Worm (Caenorhabditis elegans) whole organism, late embryonic: Measurements from ENCODE around the gene clpr-2.

ENCODE experiments used
- F13H6.1 ChIP-seq: sonication (generic microtip); optimal IDR thresholded peaks from 2 replicates; lab custom pipeline; 2016; ENCODE audit warnings: missing genetic modification characterization, missing compliant biosample characterization
- ceh-18 ChIP-seq: sonication (generic microtip); optimal IDR thresholded peaks from 2 replicates; lab custom pipeline; 2016; ENCODE audit warnings: missing genetic modification characterization, missing compliant biosample characterization
- ceh-6 ChIP-seq: fragments of 200-800 bp; sonication (Bioruptor generic); optimal IDR thresholded peaks from 2 replicates; lab custom pipeline; 2018; ENCODE audit warnings: mild to moderate bottlenecking, missing genetic modification characterization, missing compliant biosample characterization
- elt-2 ChIP-seq: sonication (generic microtip); optimal IDR thresholded peaks from 2 replicates; lab custom pipeline; 2016; ENCODE audit warnings: missing genetic modification reagents, missing genetic modification characterization, missing compliant biosample characterization
- madf-2 ChIP-seq: sonication (generic microtip); optimal IDR thresholded peaks from 2 replicates; lab custom pipeline; 2017; ENCODE audit warnings: missing genetic modification characterization, missing compliant biosample characterization
- nhr-11 ChIP-seq: fragments of 150-350 bp; optimal IDR thresholded peaks from 2 replicates; lab custom pipeline; 2014; ENCODE audit warnings: missing biosample characterization, missing genetic modification characterization
- npax-4 ChIP-seq: sonication (generic microtip); optimal IDR thresholded peaks from 2 replicates; lab custom pipeline; 2016; ENCODE audit warnings: missing genetic modification characterization, missing compliant biosample characterization
- pha-4 ChIP-seq: fragments of 150-350 bp; optimal IDR thresholded peaks from 2 replicates; lab custom pipeline; 2018; ENCODE audit warnings: missing biosample characterization, missing genetic modification reagents, missing genetic modification characterization
- rnt-1 ChIP-seq: sonication (generic microtip); optimal IDR thresholded peaks from 2 replicates; lab custom pipeline; 2016; ENCODE audit warnings: missing genetic modification characterization, missing compliant biosample characterization
- sox-2 ChIP-seq: fragments of 200-800 bp; sonication (Bioruptor generic); IDR thresholded peaks from 2 replicates; pipeline ENCODE4 v1.3.6; 2022; ENCODE audit warnings: missing genetic modification reagents, missing genetic modification characterization, missing compliant biosample characterization
- syd-9 ChIP-seq: sonication (generic microtip); optimal IDR thresholded peaks from 2 replicates; lab custom pipeline; 2016; ENCODE audit warnings: mild to moderate bottlenecking, missing genetic modification characterization, moderate library complexity, missing compliant biosample characterization
- tbx-7 ChIP-seq: sonication (generic microtip); optimal IDR thresholded peaks from 2 replicates; lab custom pipeline; 2016; ENCODE audit warnings: missing genotype, missing genetic modification characterization, missing compliant biosample characterization
- unc-3 ChIP-seq, 2 experiments: fragments of 200-800 bp in 1 of 2; sonication (Bioruptor generic) in 1 of 2; sonication (generic microtip) in 1 of 2; conservative IDR thresholded peaks in 1 of 2; optimal IDR thresholded peaks in 1 of 2; 2 replicates each; pipeline versions ENCODE4 v1.3.6 to Lab custom; 2016 to 2022; ENCODE audit warnings: missing compliant biosample characterization in 2 of 2, missing genetic modification characterization in 2 of 2, missing genetic modification reagents in 1 of 2
- zip-5 ChIP-seq: sonication (generic microtip); optimal IDR thresholded peaks from 2 replicates; lab custom pipeline; 2016; ENCODE audit warnings: missing genetic modification characterization, missing compliant biosample characterization

DNA sequence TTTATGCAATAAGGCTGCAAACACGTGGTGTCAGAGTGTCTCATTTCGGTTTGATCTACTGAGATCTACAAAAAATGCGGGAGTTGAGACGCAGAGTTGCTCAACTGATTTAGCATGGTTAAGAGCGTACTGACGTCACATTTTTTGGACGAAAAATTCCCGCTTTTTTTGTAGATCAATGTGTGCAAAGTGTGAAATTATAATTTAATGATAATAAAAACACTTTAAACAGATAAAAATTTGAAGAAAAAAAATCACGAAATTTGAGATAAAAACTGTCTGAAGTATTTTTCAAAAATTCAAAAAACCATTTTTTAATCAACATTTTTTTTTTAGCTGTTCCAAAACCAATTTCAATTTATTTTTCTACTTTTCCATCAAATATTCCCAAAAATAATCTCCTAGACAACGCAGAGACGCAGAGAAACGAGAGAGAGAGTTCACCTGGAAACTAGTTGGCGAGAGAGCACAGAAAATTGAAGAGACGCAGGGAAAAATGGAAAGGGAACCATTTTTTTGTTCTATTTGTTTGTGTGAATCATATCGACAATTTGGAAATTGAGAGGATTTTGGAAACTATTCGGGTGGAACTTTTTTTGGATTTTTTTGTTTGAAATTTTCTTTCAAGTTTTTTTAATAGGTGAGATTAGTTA lies 38.4 kb downstream of the clpr-2 start:
- no peak for TF ChIP-seq sox-2 (GFP tag; lab: Robert Waterston, UW)
- no peak for TF ChIP-seq ceh-6 (GFP tag; lab: Kevin White, UChicago)
- no peak for TF ChIP-seq npax-4
- TF ChIP-seq ceh-18 (tag; lab: Kevin White, UChicago): no peak
- no peak for TF ChIP-seq zip-5 (tag; lab: Kevin White, UChicago)
- no peak for TF ChIP-seq elt-2 (tag; lab: Kevin White, UChicago)
- no peak for TF ChIP-seq unc-3 (GFP tag; conservative IDR thresholded peaks at IDR 0.05; lab: Robert Waterston, UW)
- no peak for TF ChIP-seq unc-3 (tag; optimal IDR thresholded peaks at IDR 0.05; lab: Kevin White, UChicago)
- no peak for TF ChIP-seq tbx-7 (tag; lab: Kevin White, UChicago)
- TF ChIP-seq nhr-11 (tag; lab: Kevin White, UChicago): no peak
- TF ChIP-seq rnt-1 (tag; lab: Kevin White, UChicago): no peak
- TF ChIP-seq pha-4 (tag; lab: Kevin White, UChicago): no peak
- no peak for TF ChIP-seq syd-9 (tag; lab: Kevin White, UChicago)
- no peak for TF ChIP-seq F13H6.1 (tag; lab: Kevin White, UChicago)
- no peak for TF ChIP-seq madf-2 (tag; lab: Kevin White, UChicago)
